Fruit fly (Drosophila melanogaster): ENCODE results near the gene cas.

cas gene

DNA sequence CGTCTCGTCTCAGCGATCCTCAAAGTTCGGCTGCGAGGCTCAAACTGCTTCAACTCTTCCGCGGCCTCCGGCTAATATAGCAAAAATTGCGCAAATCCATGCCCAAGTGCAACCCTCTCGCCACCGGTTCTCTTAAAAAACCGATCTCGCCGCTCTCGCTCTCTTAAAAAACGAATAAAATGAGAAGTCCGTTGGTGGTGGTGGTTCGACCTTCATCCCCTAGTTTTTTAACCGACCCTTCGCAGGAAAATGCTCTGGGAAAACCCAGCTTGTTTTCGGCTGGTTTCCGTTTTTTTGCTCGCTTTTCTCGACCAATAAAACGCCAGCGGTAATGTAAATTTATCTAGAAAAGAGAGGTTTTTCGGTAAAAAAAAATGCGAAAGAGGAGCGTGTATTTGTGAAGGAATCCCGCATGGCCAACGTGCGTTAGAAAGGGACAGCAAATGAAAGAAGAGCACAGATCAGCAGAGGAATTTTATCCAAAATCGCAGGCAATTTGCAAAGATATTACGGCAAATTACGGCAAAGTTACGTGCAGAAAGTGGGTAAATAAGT is at the start of gene cas:
TSS of gene cas (minus strand) at position 51 of the 555 bp plus-strand sequence.
- TF ChIP-seq foxo (GFP tag; optimal IDR thresholded peaks at IDR 0.05): no peak
- TF ChIP-seq Myc (optimal IDR thresholded peaks at IDR 0.05): no peak
- no peak for TF ChIP-seq dl (GFP tag; optimal IDR thresholded peaks at IDR 0.05; ENCODE audit: insufficient read depth in 1 of 2, partially characterized antibody in 2 of 2)
- no peak for TF ChIP-seq Jra (GFP tag; optimal IDR thresholded peaks at IDR 0.05)

DNA sequence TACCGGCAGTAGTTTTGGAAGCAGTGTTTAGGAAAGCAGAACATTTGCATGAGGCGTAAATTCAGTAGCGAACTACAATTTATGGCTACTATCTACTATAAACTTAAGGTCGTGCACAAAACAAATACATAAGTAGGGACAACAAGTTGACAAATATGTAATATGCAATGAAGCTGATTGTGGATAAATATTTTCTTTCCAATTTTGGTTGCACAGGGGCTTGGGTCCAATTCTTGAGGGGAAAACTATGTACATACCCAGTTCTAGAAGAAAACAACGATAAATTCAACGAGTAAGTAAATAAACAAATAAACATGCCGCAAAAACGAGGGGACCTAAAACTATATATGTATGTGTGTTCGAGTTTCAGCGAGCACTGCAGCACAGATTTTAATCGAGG is 44.4 kb upstream of the cas start:
- TF ChIP-seq br (GFP tag; optimal IDR thresholded peaks at IDR 0.05) (no peak), jim (GFP tag; optimal IDR thresholded peaks at IDR 0.05) (no peak), rgr (GFP tag; optimal IDR thresholded peaks at IDR 0.05) (no peak), CG32264 (GFP tag; optimal IDR thresholded peaks at IDR 0.05) (no peak), Hr83 (GFP tag; optimal IDR thresholded peaks at IDR 0.05; ENCODE audit: poor library complexity, severe bottlenecking) (no peak), Dfd (GFP tag; optimal IDR thresholded peaks at IDR 0.05) (no peak), woc (GFP tag; optimal IDR thresholded peaks at IDR 0.05) (no peak), Abd-B (GFP tag; optimal IDR thresholded peaks at IDR 0.05) (no peak), sv (GFP tag; optimal IDR thresholded peaks at IDR 0.05) (no peak), tai (GFP tag; optimal IDR thresholded peaks at IDR 0.05) (no peak), Sp1 (GFP tag; optimal IDR thresholded peaks at IDR 0.05) (no peak)

DNA sequence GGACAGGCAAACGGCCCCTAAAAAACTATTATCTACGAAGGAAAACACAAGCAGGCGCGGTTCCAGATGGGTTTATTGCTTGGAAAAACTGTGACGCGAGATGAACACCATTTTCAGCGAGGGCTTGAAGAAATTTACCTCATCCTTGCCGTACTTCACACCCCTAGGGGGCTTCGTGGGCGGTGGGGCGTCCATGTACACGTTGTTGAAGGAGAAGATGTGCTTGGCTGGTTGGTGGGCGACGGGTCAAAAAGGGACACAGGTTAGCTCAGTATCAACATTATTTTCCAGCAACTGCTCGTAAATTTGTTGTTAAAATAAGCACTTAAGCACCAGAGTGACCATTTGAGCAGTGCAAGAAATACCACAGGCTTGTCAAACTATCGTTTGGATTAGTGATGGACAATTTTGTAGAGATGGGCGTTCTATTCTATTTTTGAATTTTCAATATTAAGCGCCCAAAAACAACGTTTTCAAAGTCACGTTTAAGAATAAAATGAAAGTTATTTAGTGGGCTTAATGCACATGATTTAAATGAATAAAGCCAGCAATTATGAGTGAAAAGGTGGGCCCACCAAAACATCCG is 42.1 kb upstream of the cas start, which contains the start of gene Sec8:
TSS of gene Sec8 (minus strand) at position 374 of the 586 bp plus-strand sequence.
- TF ChIP-seq Hr83 (GFP tag; optimal IDR thresholded peaks at IDR 0.05; ENCODE audit: poor library complexity, severe bottlenecking) (peak; percentile 85), OdsH (GFP tag; optimal IDR thresholded peaks at IDR 0.05) (peak; percentile 18), ey (GFP tag; optimal IDR thresholded peaks at IDR 0.05) (peak; percentile 25), CG9705 (GFP tag; optimal IDR thresholded peaks at IDR 0.05) (peak; percentile 5), br (GFP tag; optimal IDR thresholded peaks at IDR 0.05) (no peak), Jra (GFP tag; optimal IDR thresholded peaks at IDR 0.05) (peak; percentile 55), psq (GFP tag; optimal IDR thresholded peaks at IDR 0.05) (no peak), Vsx2 (GFP tag; optimal IDR thresholded peaks at IDR 0.05; ENCODE audit: partially characterized antibody) (no peak), HLH106 (tag; optimal IDR thresholded peaks at IDR 0.05) (peak; percentile 59)

- TF ChIP-seq CG9705 (GFP tag; optimal IDR thresholded peaks at IDR 0.05): no peak
- TF ChIP-seq OdsH (GFP tag; optimal IDR thresholded peaks at IDR 0.05): no peak
- TF ChIP-seq Mio (GFP tag; optimal IDR thresholded peaks at IDR 0.05): no peak
- no peak for TF ChIP-seq Dif (GFP tag; optimal IDR thresholded peaks at IDR 0.05; ENCODE audit: partially characterized antibody)
- peak; percentile 37 for TF ChIP-seq Myc (optimal IDR thresholded peaks at IDR 0.05)
- no peak for TF ChIP-seq Sp1 (GFP tag; optimal IDR thresholded peaks at IDR 0.05)
- peak; percentile 27 for TF ChIP-seq sage (GFP tag; optimal IDR thresholded peaks at IDR 0.05)
- no peak for TF ChIP-seq dsf (GFP tag; optimal IDR thresholded peaks at IDR 0.05; ENCODE audit: borderline replicate concordance)
- no peak for TF ChIP-seq woc (GFP tag; optimal IDR thresholded peaks at IDR 0.05)
Measured at dm6 chr3R:5754594-5754993, 38.0 kb upstream of the cas start, which contains the start of gene Dcps. Gene Dcps (minus strand): TSS chr3R:5754774.

DNA sequence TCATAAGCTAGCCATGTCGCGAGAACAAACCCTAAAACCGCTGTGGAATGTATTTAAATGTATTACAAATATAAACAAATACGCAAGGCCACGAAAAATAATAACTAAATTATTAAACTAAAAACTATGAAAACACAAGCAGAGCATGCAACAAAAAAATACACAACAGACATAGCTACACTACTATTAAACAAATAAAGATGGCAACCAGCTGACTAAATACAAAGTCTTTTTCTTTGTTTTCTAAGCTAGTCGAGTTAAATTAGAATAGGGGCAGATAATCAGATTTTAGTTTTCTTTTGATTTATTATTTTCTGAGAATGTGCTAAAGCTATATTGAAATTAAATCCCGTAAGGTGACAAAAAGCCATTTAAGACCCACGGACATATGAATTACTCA is 30.0 kb upstream of the cas start:
- no peak for TF ChIP-seq fru (GFP tag; optimal IDR thresholded peaks at IDR 0.05)
- no peak for TF ChIP-seq CrebA (GFP tag; optimal IDR thresholded peaks at IDR 0.05; ENCODE audit: borderline replicate concordance)
- TF ChIP-seq woc (GFP tag; optimal IDR thresholded peaks at IDR 0.05): no peak
- TF ChIP-seq Mio (GFP tag; optimal IDR thresholded peaks at IDR 0.05): no peak
- no peak for TF ChIP-seq dmrt93B (GFP tag; optimal IDR thresholded peaks at IDR 0.05)
- TF ChIP-seq HLH106 (tag; optimal IDR thresholded peaks at IDR 0.05): no peak
- TF ChIP-seq Sp1 (GFP tag; optimal IDR thresholded peaks at IDR 0.05): no peak
- TF ChIP-seq GATAd (GFP tag; optimal IDR thresholded peaks at IDR 0.05): no peak
- no peak for TF ChIP-seq dsf (GFP tag; optimal IDR thresholded peaks at IDR 0.05; ENCODE audit: borderline replicate concordance)
- no peak for TF ChIP-seq sage (GFP tag; optimal IDR thresholded peaks at IDR 0.05)
- TF ChIP-seq tai (GFP tag; optimal IDR thresholded peaks at IDR 0.05): no peak
- TF ChIP-seq Hr83 (GFP tag; optimal IDR thresholded peaks at IDR 0.05; ENCODE audit: poor library complexity, severe bottlenecking): no peak

Data from whole organism, wandering third instar larva.